Fruit fly (Drosophila melanogaster): Measurements from ENCODE around the gene Aos1.

Gene Aos1

dm6 chr3R:12433764-12434163 lies at the start of gene Aos1, which contains the start of gene Srlp (continued):
- TF ChIP-seq fu2 (GFP tag; optimal IDR thresholded peaks at IDR 0.05) (no peak), CG9932 (GFP tag; IDR thresholded peaks at IDR 0.05) (peak; percentile 69), rib (GFP tag; IDR thresholded peaks at IDR 0.05) (no peak), CG17361 (GFP tag; IDR thresholded peaks at IDR 0.05) (peak; percentile 77), inv (GFP tag; IDR thresholded peaks at IDR 0.05; ENCODE audit: partially characterized antibody) (no peak), CG4617 (GFP tag; optimal IDR thresholded peaks at IDR 0.05; ENCODE audit: borderline replicate concordance) (peak; percentile 72), Awh (GFP tag; IDR thresholded peaks at IDR 0.05) (no peak), pita (GFP tag; optimal IDR thresholded peaks at IDR 0.05) (no peak), fru (optimal IDR thresholded peaks at IDR 0.05) (no peak), CG43689 (GFP tag; IDR thresholded peaks at IDR 0.05) (no peak), CG14860 (GFP tag; IDR thresholded peaks at IDR 0.05; ENCODE audit: partially characterized antibody) (no peak), lmd (GFP tag; IDR thresholded peaks at IDR 0.05) (peak; percentile 37; the same call in 1 of the 2 replicates), org-1 (GFP tag; optimal IDR thresholded peaks at IDR 0.05) (no peak), CG8478 (optimal IDR thresholded peaks at IDR 0.05) (no peak), CG18011 (GFP tag; optimal IDR thresholded peaks at IDR 0.05) (peak; percentile 11), CG13894 (tag; optimal IDR thresholded peaks at IDR 0.05) (peak; percentile 63), CG7271 (tag; optimal IDR thresholded peaks at IDR 0.05) (no peak), Dref (GFP tag; IDR thresholded peaks at IDR 0.05) (no peak), CG9727 (GFP tag; optimal IDR thresholded peaks at IDR 0.05) (peak; percentile 24), jing (GFP tag; optimal IDR thresholded peaks at IDR 0.05) (no peak), CG12236 (GFP tag; optimal IDR thresholded peaks at IDR 0.05) (no peak), CG2889 (GFP tag; IDR thresholded peaks at IDR 0.05) (no peak), CG11247 (GFP tag; IDR thresholded peaks at IDR 0.05) (no peak), NC2α (GFP tag; optimal IDR thresholded peaks at IDR 0.05) (no peak), CG31388 (GFP tag; optimal IDR thresholded peaks at IDR 0.05) (no peak), CG18599 (GFP tag; optimal IDR thresholded peaks at IDR 0.05) (no peak), ATbp (GFP tag; optimal IDR thresholded peaks at IDR 0.05) (no peak), CG15601 (tag; optimal IDR thresholded peaks at IDR 0.05) (peak; percentile 58), CG10147 (GFP tag; optimal IDR thresholded peaks at IDR 0.05) (peak; percentile 62), YL-1 (GFP tag; optimal IDR thresholded peaks at IDR 0.05) (peak; percentile 63), jigr1 (GFP tag; IDR thresholded peaks at IDR 0.05) (no peak), CG11085 (GFP tag; IDR thresholded peaks at IDR 0.05) (no peak), ase (GFP tag; IDR thresholded peaks at IDR 0.05) (no peak), CkIIα-i1 (GFP tag; IDR thresholded peaks at IDR 0.05) (no peak), Dip3 (GFP tag; optimal IDR thresholded peaks at IDR 0.05) (no peak), onecut (GFP tag; IDR thresholded peaks at IDR 0.05) (no peak), CG1233 (GFP tag; optimal IDR thresholded peaks at IDR 0.05) (peak; percentile 45), Ets65A (GFP tag) (peak; percentile 52), CG4820 (GFP tag; optimal IDR thresholded peaks at IDR 0.05) (peak; percentile 19), CG10321 (GFP tag; IDR thresholded peaks at IDR 0.05) (no peak), Hr78 (GFP tag; optimal IDR thresholded peaks at IDR 0.05) (no peak), kay (GFP tag; optimal IDR thresholded peaks at IDR 0.05) (no peak), shn (GFP tag; optimal IDR thresholded peaks at IDR 0.05) (no peak), Scr (GFP tag; IDR thresholded peaks at IDR 0.05; ENCODE audit: partially characterized antibody) (peak; percentile 50; the same call in 1 of the 2 replicates), Xbp1 (GFP tag; optimal IDR thresholded peaks at IDR 0.05) (peak; percentile 69), trh (GFP tag; optimal IDR thresholded peaks at IDR 0.05) (no peak), ranshi (GFP tag; IDR thresholded peaks at IDR 0.05) (no peak), bigmax (GFP tag; optimal IDR thresholded peaks at IDR 0.05) (no peak), Spps (tag; optimal IDR thresholded peaks at IDR 0.05) (no peak), odd (GFP tag; optimal IDR thresholded peaks at IDR 0.05) (no peak), CG6854 (GFP tag; optimal IDR thresholded peaks at IDR 0.05) (no peak), otp (GFP tag; IDR thresholded peaks at IDR 0.05) (no peak), CG12391 (tag; optimal IDR thresholded peaks at IDR 0.05) (peak; percentile 81)
